Worm (Caenorhabditis elegans): ENCODE data around the gene srlf-3.

The srlf-3 gene

DNA sequence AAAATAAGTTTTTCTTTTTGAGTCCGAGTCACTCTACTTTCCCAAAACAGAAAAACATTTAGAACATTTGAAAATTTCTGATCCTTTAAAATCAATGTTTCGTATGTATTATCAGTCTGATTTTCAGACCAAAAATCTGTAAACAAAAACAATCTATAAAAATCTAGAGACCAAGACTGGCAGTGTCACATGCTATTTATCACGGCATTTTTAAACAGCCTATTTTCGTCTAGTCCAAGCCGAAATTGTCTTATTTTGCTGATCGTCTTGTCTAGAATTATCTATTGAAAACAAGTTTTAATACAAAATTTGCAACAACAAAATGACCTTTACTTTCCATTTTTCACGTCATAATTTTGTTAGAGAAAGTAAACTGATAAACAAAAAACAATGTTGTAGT is 39.3 kb downstream of the srlf-3 start:
- no peak for TF ChIP-seq hmbx-1 (tag; optimal IDR thresholded peaks at IDR 0.05)
- no peak for TF ChIP-seq pes-1 (GFP tag; IDR thresholded peaks at IDR 0.05)
- TF ChIP-seq scrt-1 (GFP tag; IDR thresholded peaks at IDR 0.05) = no peak
- TF ChIP-seq B0310.2 (tag; optimal IDR thresholded peaks at IDR 0.05) = no peak
- no peak for TF ChIP-seq aly-1 (tag; optimal IDR thresholded peaks at IDR 0.05)
- TF ChIP-seq hnd-1 (tag; optimal IDR thresholded peaks at IDR 0.05) = no peak
- no peak for TF ChIP-seq tbx-37 (GFP tag; conservative IDR thresholded peaks at IDR 0.05)

DNA sequence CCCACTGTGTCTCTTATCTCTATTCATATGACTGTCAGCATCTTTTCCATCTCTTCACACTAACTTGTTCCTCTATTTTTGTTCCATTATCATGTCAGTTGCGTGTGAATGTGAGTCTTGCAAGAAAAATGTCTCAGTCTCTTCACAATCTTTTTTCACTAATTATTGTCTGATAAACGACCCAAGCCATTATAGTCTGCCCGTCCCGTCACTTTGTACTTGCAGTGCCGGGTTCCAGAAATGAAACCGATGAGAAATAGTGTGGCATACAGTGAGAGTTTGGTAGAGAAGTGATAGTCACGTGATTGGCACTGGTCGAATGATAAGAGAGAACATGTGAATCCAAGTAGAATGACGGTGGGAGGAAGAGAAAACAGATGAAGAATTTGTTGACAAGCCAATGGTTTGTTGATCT is 40.3 kb downstream of the srlf-3 start:
- TF ChIP-seq flt-1 (GFP tag; IDR thresholded peaks at IDR 0.05) = no peak
- no peak for TF ChIP-seq hmg-4 (GFP tag; optimal IDR thresholded peaks at IDR 0.05)
- no peak for TF ChIP-seq tra-4 (tag; optimal IDR thresholded peaks at IDR 0.05)
- no peak for TF ChIP-seq pes-1 (GFP tag; IDR thresholded peaks at IDR 0.05)
- no peak for TF ChIP-seq ceh-13 (GFP tag; optimal IDR thresholded peaks at IDR 0.05)
- no peak for TF ChIP-seq F13C5.2 (tag; optimal IDR thresholded peaks at IDR 0.05)

DNA sequence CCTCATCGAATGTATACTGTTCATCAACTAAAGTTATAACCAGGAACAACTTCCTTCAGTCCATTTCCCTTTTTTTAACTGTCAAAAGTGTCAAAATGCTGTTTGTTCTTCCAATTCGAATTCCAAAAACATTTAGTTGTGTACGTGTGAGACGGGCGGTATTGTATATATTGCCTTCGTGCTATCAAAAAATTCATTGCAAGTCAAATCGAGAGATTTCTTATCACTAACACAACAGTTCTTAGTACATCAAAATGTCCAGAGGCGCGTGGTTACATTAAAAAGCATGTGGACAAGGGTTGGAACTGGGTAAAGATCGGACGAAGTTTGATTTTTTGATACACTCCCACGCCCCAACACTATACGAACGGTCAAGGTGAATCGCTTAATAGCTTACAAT is 41.1 kb downstream of the srlf-3 start:
- TF ChIP-seq ama-1 (optimal IDR thresholded peaks at IDR 0.05) (no peak), B0310.2 (tag; optimal IDR thresholded peaks at IDR 0.05) (no peak), F13C5.2 (tag; optimal IDR thresholded peaks at IDR 0.05) (no peak), ceh-13 (GFP tag; optimal IDR thresholded peaks at IDR 0.05) (no peak), tra-4 (tag; optimal IDR thresholded peaks at IDR 0.05) (no peak), aly-1 (tag; optimal IDR thresholded peaks at IDR 0.05) (no peak), tbx-11 (GFP tag; IDR thresholded peaks at IDR 0.05) (no peak), scrt-1 (GFP tag; IDR thresholded peaks at IDR 0.05) (no peak), hmg-4 (GFP tag; optimal IDR thresholded peaks at IDR 0.05) (no peak), pes-1 (GFP tag; IDR thresholded peaks at IDR 0.05) (no peak), sea-1 (GFP tag; conservative IDR thresholded peaks at IDR 0.05) (no peak), tbx-37 (GFP tag; conservative IDR thresholded peaks at IDR 0.05) (no peak), ceh-36 (tag; optimal IDR thresholded peaks at IDR 0.05) (no peak), ets-7 (tag; optimal IDR thresholded peaks at IDR 0.05) (no peak), hnd-1 (tag; optimal IDR thresholded peaks at IDR 0.05) (no peak), flt-1 (GFP tag; IDR thresholded peaks at IDR 0.05) (no peak)

DNA sequence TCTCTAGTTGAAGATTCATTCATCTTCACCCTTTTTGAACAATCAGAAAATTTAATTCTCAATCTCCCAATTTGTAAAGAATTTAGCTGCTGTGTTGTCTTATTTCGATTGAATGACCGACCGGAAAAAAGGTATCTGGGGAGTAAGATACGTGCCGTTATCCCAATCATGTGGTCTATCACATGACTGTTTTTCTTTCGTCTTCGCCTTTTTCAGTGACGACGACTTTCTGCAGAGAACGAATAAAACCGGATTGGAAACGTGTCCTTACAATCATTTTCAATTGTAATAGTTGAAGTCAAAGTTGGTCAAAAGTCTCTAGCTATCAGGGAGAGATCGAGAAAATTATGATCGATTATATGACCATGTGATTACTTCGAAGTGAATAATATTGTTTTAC is 41.8 kb downstream of the srlf-3 start:
- no peak for TF ChIP-seq pes-1 (GFP tag; IDR thresholded peaks at IDR 0.05)
- TF ChIP-seq aly-1 (tag; optimal IDR thresholded peaks at IDR 0.05) = no peak
- no peak for TF ChIP-seq sea-1 (GFP tag; conservative IDR thresholded peaks at IDR 0.05)
- TF ChIP-seq ceh-13 (GFP tag; optimal IDR thresholded peaks at IDR 0.05) = no peak
- no peak for TF ChIP-seq hmbx-1 (tag; optimal IDR thresholded peaks at IDR 0.05)
- TF ChIP-seq flt-1 (GFP tag; IDR thresholded peaks at IDR 0.05) = no peak
- no peak for TF ChIP-seq tbx-11 (GFP tag; IDR thresholded peaks at IDR 0.05)
- TF ChIP-seq hmg-4 (GFP tag; optimal IDR thresholded peaks at IDR 0.05) = no peak
- TF ChIP-seq ama-1 (optimal IDR thresholded peaks at IDR 0.05) = no peak
- TF ChIP-seq ceh-36 (tag; optimal IDR thresholded peaks at IDR 0.05) = no peak
- TF ChIP-seq F13C5.2 (tag; optimal IDR thresholded peaks at IDR 0.05) = no peak

DNA sequence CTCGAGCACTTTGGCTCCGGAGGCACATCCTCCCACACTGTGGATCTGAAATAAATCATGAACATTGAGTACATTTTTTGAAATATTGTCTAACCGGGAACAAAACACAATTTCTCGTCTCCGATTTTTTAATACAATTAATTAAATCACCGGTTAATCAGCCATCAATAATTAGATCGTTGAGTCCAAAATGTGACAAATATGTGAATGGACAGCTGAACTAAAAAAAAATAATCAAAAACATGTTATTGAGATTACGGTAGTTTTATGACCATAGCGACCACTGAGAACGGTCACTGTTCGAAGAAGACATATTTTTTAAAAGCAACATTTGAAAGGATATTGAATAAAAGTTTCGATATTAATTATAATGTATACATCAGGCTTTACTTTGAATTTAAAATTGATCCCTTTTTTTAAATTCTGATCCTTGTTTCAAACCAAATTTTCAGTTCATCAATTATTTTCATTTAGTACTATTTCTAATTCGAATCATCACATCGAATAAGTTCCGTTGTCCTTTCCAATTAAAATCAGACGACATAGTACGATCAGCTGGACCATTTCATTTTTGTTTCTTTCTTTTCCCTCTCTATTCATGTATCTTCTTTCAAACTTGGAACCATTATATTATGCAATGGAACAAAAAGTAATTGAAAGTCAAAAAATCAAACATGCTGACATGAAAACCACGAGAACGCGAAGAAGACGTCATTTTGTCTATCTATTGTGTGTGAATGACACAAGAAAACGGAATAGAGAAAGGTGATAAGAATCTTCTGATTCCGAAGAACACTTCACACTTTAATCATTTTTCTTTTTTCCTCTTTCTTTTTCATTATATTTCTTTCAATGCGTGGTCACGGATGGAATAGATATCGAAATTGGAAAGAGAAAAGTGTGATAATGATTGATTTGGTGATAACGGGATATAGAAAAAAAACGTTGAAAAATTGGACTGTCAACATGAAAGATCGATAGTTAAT is 43.1 kb downstream of the srlf-3 start:
- TF ChIP-seq F13C5.2 (tag; optimal IDR thresholded peaks at IDR 0.05) (no peak), B0310.2 (tag; optimal IDR thresholded peaks at IDR 0.05) (no peak), ceh-36 (tag; optimal IDR thresholded peaks at IDR 0.05) (no peak), ceh-13 (GFP tag; optimal IDR thresholded peaks at IDR 0.05) (no peak), tbx-37 (GFP tag; conservative IDR thresholded peaks at IDR 0.05) (no peak), pes-1 (GFP tag; IDR thresholded peaks at IDR 0.05) (no peak), hmg-4 (GFP tag; optimal IDR thresholded peaks at IDR 0.05) (no peak), ama-1 (optimal IDR thresholded peaks at IDR 0.05) (no peak), aly-1 (tag; optimal IDR thresholded peaks at IDR 0.05) (no peak), hmbx-1 (tag; optimal IDR thresholded peaks at IDR 0.05) (no peak), tra-4 (tag; optimal IDR thresholded peaks at IDR 0.05) (no peak), ets-7 (tag; optimal IDR thresholded peaks at IDR 0.05) (no peak), hnd-1 (tag; optimal IDR thresholded peaks at IDR 0.05) (no peak), tbx-11 (GFP tag; IDR thresholded peaks at IDR 0.05) (no peak), sea-1 (GFP tag; conservative IDR thresholded peaks at IDR 0.05) (no peak), flt-1 (GFP tag; IDR thresholded peaks at IDR 0.05) (no peak), scrt-1 (GFP tag; IDR thresholded peaks at IDR 0.05) (no peak)

DNA sequence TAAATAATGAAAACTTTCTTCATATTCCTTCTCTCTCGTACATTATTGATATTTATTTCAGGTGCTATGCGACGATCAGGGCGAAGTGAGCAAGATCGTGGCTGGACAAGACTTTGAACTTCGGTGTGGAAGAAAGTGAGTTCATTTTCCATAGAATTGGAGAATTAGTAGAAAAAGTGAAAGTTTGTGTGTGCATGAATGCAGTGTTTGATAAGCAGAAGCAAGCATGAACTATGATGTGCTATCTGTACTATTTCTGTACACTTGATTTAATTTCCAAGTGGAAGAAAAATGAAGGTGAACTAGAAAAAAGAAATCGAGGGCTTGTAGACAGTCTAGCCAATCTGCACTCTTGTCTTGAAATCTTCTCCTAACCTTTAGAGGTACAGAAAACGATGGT is 44.7 kb downstream of the srlf-3 start:
- no peak for TF ChIP-seq pes-1 (GFP tag; IDR thresholded peaks at IDR 0.05)

DNA sequence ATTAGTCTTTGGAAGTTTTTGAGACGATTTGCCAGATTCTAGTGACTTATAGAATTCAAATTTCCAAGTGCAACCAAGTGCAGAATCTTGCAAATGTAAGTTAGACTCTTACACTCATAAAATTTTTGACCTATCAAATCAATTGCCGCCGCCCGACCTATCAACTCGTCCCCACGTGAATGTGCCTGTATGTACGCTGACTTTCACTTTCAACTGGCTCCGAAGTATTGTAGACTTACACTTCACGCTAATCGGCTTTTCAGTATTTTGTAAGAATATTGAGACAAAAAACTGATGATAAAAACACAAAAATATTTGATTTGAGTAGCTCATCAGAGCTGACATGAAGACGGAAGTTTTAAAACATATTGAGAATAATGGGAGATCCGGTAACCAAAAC is 45.5 kb downstream of the srlf-3 start:
- no peak for TF ChIP-seq flt-1 (GFP tag; IDR thresholded peaks at IDR 0.05)
- no peak for TF ChIP-seq pes-1 (GFP tag; IDR thresholded peaks at IDR 0.05)
- no peak for TF ChIP-seq tbx-37 (GFP tag; conservative IDR thresholded peaks at IDR 0.05)
- no peak for TF ChIP-seq tbx-11 (GFP tag; IDR thresholded peaks at IDR 0.05)
- no peak for TF ChIP-seq hmbx-1 (tag; optimal IDR thresholded peaks at IDR 0.05)
- no peak for TF ChIP-seq scrt-1 (GFP tag; IDR thresholded peaks at IDR 0.05)
- no peak for TF ChIP-seq ama-1 (optimal IDR thresholded peaks at IDR 0.05)
- no peak for TF ChIP-seq hnd-1 (tag; optimal IDR thresholded peaks at IDR 0.05)
- no peak for TF ChIP-seq tra-4 (tag; optimal IDR thresholded peaks at IDR 0.05)
- TF ChIP-seq ceh-13 (GFP tag; optimal IDR thresholded peaks at IDR 0.05) = no peak

DNA sequence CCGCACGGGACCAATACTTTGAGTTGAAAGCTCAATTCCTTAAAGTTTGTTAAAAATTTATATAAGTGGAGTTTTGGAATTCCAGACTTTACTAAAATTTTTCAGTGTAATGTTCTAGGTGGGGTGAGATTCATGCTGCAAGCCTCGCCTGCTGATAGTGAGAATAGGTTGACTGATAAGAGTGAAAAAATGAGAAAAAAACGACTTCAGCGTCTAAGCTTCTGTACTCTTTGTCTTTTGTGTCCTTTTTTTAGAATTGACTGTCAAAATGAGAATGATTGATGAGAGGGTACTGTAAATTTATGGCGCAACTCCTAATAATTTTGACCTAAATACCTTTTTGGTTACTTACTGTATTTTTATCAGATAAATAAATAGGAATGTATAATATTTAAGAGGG is 46.9 kb downstream of the srlf-3 start:
- TF ChIP-seq B0310.2 (tag; optimal IDR thresholded peaks at IDR 0.05) (no peak), sea-1 (GFP tag; conservative IDR thresholded peaks at IDR 0.05) (no peak), scrt-1 (GFP tag; IDR thresholded peaks at IDR 0.05) (no peak), hmbx-1 (tag; optimal IDR thresholded peaks at IDR 0.05) (no peak), tbx-37 (GFP tag; conservative IDR thresholded peaks at IDR 0.05) (no peak), tbx-11 (GFP tag; IDR thresholded peaks at IDR 0.05) (no peak), F13C5.2 (tag; optimal IDR thresholded peaks at IDR 0.05) (no peak), pes-1 (GFP tag; IDR thresholded peaks at IDR 0.05) (no peak), ceh-36 (tag; optimal IDR thresholded peaks at IDR 0.05) (no peak), ceh-13 (GFP tag; optimal IDR thresholded peaks at IDR 0.05) (no peak), tra-4 (tag; optimal IDR thresholded peaks at IDR 0.05) (no peak)

Data from whole organism, early embryonic.